Worm (Caenorhabditis elegans): Measurements from ENCODE around the gene T13F2.2.

ce11 chrIV:9843760-9844159 lies 46.6 kb upstream of the T13F2.2 start, which contains the start of gene nspd-2:
- TF ChIP-seq ets-7 (tag; optimal IDR thresholded peaks at IDR 0.05) = no peak
- no peak for TF ChIP-seq sea-1 (GFP tag; conservative IDR thresholded peaks at IDR 0.05)
- TF ChIP-seq flt-1 (GFP tag; IDR thresholded peaks at IDR 0.05) = no peak
- no peak for TF ChIP-seq ama-1 (optimal IDR thresholded peaks at IDR 0.05)
- TF ChIP-seq scrt-1 (GFP tag; IDR thresholded peaks at IDR 0.05) = no peak
- TF ChIP-seq pes-1 (GFP tag; IDR thresholded peaks at IDR 0.05) = no peak
- no peak for TF ChIP-seq hmbx-1 (tag; optimal IDR thresholded peaks at IDR 0.05)
- TF ChIP-seq tra-4 (tag; optimal IDR thresholded peaks at IDR 0.05) = no peak
- TF ChIP-seq hnd-1 (tag; optimal IDR thresholded peaks at IDR 0.05) = no peak
- TF ChIP-seq aly-1 (tag; optimal IDR thresholded peaks at IDR 0.05) = no peak
- no peak for TF ChIP-seq ceh-13 (GFP tag; optimal IDR thresholded peaks at IDR 0.05)
- no peak for TF ChIP-seq hmg-4 (GFP tag; optimal IDR thresholded peaks at IDR 0.05)
- TF ChIP-seq F13C5.2 (tag; optimal IDR thresholded peaks at IDR 0.05) = no peak

All from whole organism, early embryonic.